Fruit fly (Drosophila melanogaster) whole organism: ENCODE results near the gene C1GalTA.

Experiments used
- pan ChIP-seq: fragments of >200 bp; optimal IDR thresholded peaks from 2 replicates; lab custom pipeline; 2017
- usp ChIP-seq: fragments of >200 bp; optimal IDR thresholded peaks from 2 replicates; lab custom pipeline; 2017; ENCODE audit warnings: missing biosample characterization, missing genetic modification characterization, mixed read lengths

- no peak for TF ChIP-seq pan (lab: Kevin White, UChicago)
- no peak for TF ChIP-seq usp (GFP tag; lab: Kevin White, UChicago)
Measured at dm6 chr2L:8921934-8922333, 29.1 kb downstream of the C1GalTA start.
